Fruit fly (Drosophila melanogaster) whole organism, wandering third instar larva: Measurements from ENCODE around the gene Nop56.

Experiments used
- CG32264 ChIP-seq: fragments of 200-800 bp; sonication (Bioruptor generic); optimal IDR thresholded peaks from 2 replicates; lab custom pipeline; 2016; ENCODE audit warnings: missing biosample characterization, missing genetic modification characterization
- CG9705 ChIP-seq: fragments of 200-800 bp; sonication (Bioruptor generic); optimal IDR thresholded peaks from 2 replicates; lab custom pipeline; 2018; ENCODE audit warnings: missing biosample characterization, mild to moderate bottlenecking, missing genetic modification characterization
- CrebA ChIP-seq: fragments of 200-800 bp; sonication (Bioruptor generic); optimal IDR thresholded peaks from 2 replicates; lab custom pipeline; 2016; ENCODE audit warnings: missing biosample characterization, mild to moderate bottlenecking, missing genetic modification characterization, borderline replicate concordance
- Hr78 ChIP-seq: fragments of >200 bp; optimal IDR thresholded peaks from 2 replicates; lab custom pipeline; 2017; ENCODE audit warnings: missing biosample characterization, missing genetic modification characterization
- OdsH ChIP-seq: fragments of 200-800 bp; sonication (Bioruptor generic); optimal IDR thresholded peaks from 2 replicates; lab custom pipeline; 2016; ENCODE audit warnings: missing biosample characterization, mild to moderate bottlenecking, missing genetic modification characterization
- br ChIP-seq: fragments of 200-800 bp; sonication (Bioruptor generic); optimal IDR thresholded peaks from 2 replicates; lab custom pipeline; 2016; ENCODE audit warnings: missing biosample characterization, missing genetic modification characterization
- brk ChIP-seq: fragments of 200-800 bp; sonication (Bioruptor generic); optimal IDR thresholded peaks from 2 replicates; lab custom pipeline; 2016; ENCODE audit warnings: missing biosample characterization, mild to moderate bottlenecking, missing genetic modification characterization
- dl ChIP-seq, 2 experiments: fragments of 175-275, 200-275 bp in 1 of 2; fragments of 200-275 bp in 1 of 2; sonication (Bioruptor generic); optimal IDR thresholded peaks; lab custom pipeline; 2018; ENCODE audit warnings: mild to moderate bottlenecking in 2 of 2, missing biosample characterization in 2 of 2, missing genetic modification characterization in 2 of 2, moderate library complexity in 2 of 2; ENCODE audit not compliant: partially characterized antibody in 2 of 2, insufficient read depth in 1 of 2
- h ChIP-seq: fragments of 200-800 bp; sonication (Bioruptor generic); optimal IDR thresholded peaks from 3 replicates; lab custom pipeline; 2016; ENCODE audit warnings: missing biosample characterization, mild to moderate bottlenecking, missing genetic modification characterization
- rgr ChIP-seq: fragments of 200-800 bp; sonication (Bioruptor generic); optimal IDR thresholded peaks from 3 replicates; lab custom pipeline; 2016; ENCODE audit warnings: missing biosample characterization, mild to moderate bottlenecking, missing genetic modification characterization
- sage ChIP-seq: fragments of 200-800 bp; sonication (Bioruptor generic); optimal IDR thresholded peaks from 2 replicates; lab custom pipeline; 2016; ENCODE audit warnings: missing biosample characterization, mild to moderate bottlenecking, missing genetic modification characterization

dm6 chr3R:22389614-22390013 lies 31.3 kb downstream of the Nop56 start, which contains the start of the genes CAH8 and CG7059:
- TF ChIP-seq dl (GFP tag; optimal IDR thresholded peaks at IDR 0.05; lab: Kevin White, UChicago; ENCODE audit: insufficient read depth in 1 of 2, partially characterized antibody in 2 of 2) (no peak), CG9705 (no peak), OdsH (no peak), h (GFP tag; lab: Kevin White, UChicago) (no peak), Hr78 (GFP tag; lab: Kevin White, UChicago) (no peak), CrebA (GFP tag; lab: Kevin White, UChicago) (no peak), sage (GFP tag; lab: Kevin White, UChicago) (no peak), rgr (GFP tag; lab: Kevin White, UChicago) (no peak), CG32264 (no peak), brk (GFP tag; lab: Kevin White, UChicago) (no peak), br (GFP tag; lab: Kevin White, UChicago) (no peak)
